2 fruit fly cellular contexts compared by ENCODE assay signal in the genomic region with DNA sequence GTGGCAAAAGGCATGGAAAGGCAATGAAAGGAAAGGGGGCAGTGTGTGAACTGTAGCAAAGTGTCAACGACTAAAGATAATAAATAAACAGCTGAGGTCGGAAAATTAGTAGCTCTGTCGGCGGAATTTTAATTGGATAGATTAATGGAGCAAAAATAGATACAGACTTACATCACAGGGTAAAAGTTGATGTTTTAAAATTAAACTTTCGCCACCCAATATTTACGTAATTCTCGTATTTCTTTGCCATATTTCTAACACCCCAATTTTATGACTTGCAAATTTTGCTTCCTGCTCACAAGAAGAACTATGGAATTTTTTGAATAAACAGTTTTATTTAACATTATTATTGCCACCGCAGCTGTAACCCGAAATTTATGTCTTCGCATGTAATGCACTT.
TF ChIP-seq lines count a peak whose summit lies in the region.

No protein-coding gene starts in this region.

TF ChIP-seq in whole organism, embryonic, 481 proteins besides CTCF, POLR2A, EP300 and RAD21 (continued from another document and continues in another):
- TF ChIP-seq CG17385 (GFP tag; optimal IDR thresholded peaks at IDR 0.05; lab: Kevin White, UChicago) = peak; percentile 15
- no peak for TF ChIP-seq CG14860 (GFP tag; IDR thresholded peaks at IDR 0.05; lab: Robert Waterston, UW; ENCODE audit: partially characterized antibody)
- peak; percentile 17 for TF ChIP-seq CG2678 (tag; optimal IDR thresholded peaks at IDR 0.05; lab: Kevin White, UChicago)
- TF ChIP-seq schlank (tag; optimal IDR thresholded peaks at IDR 0.05; lab: Kevin White, UChicago) = no peak
- TF ChIP-seq CG14014 (GFP tag; IDR thresholded peaks at IDR 0.05; lab: Robert Waterston, UW) = no peak
- peak; percentile 48 for TF ChIP-seq dmrt11E (tag; optimal IDR thresholded peaks at IDR 0.05; lab: Kevin White, UChicago)
- TF ChIP-seq CG33213 (GFP tag; optimal IDR thresholded peaks at IDR 0.05; lab: Kevin White, UChicago) = no peak
- TF ChIP-seq tin (GFP tag; optimal IDR thresholded peaks at IDR 0.05; lab: Kevin White, UChicago) = no peak
- no peak for TF ChIP-seq Bgb (GFP tag; IDR thresholded peaks at IDR 0.05; lab: Robert Waterston, UW; ENCODE audit: partially characterized antibody)
- no peak for TF ChIP-seq CG6272 (GFP tag; IDR thresholded peaks at IDR 0.05; lab: Robert Waterston, UW)
- TF ChIP-seq CkIIα-i1 (GFP tag; IDR thresholded peaks at IDR 0.05; lab: Robert Waterston, UW) = no peak
- TF ChIP-seq gce (GFP tag; IDR thresholded peaks at IDR 0.05; lab: Robert Waterston, UW) = no peak
- peak; percentile 50; the same call in 1 of the 2 replicates for TF ChIP-seq slbo (GFP tag; IDR thresholded peaks at IDR 0.05; lab: Robert Waterston, UW)
- TF ChIP-seq NfI (GFP tag; optimal IDR thresholded peaks at IDR 0.05; lab: Kevin White, UChicago) = no peak
- no peak for TF ChIP-seq CG10267 (tag; optimal IDR thresholded peaks at IDR 0.05; lab: Kevin White, UChicago)
- TF ChIP-seq CoRest (tag; optimal IDR thresholded peaks at IDR 0.05; lab: Kevin White, UChicago) = peak; percentile 41
- peak; percentile 13 for TF ChIP-seq NK7.1 (GFP tag; optimal IDR thresholded peaks at IDR 0.05; lab: Kevin White, UChicago)
- TF ChIP-seq cg (GFP tag; optimal IDR thresholded peaks at IDR 0.05; lab: Kevin White, UChicago) = no peak
- TF ChIP-seq CG1529 (GFP tag; optimal IDR thresholded peaks at IDR 0.05; lab: Kevin White, UChicago) = no peak
- no peak for TF ChIP-seq CG6791 (GFP tag; IDR thresholded peaks at IDR 0.05; lab: Robert Waterston, UW; ENCODE audit: partially characterized antibody)
- no peak for TF ChIP-seq HHEX (GFP tag; optimal IDR thresholded peaks at IDR 0.05; lab: Kevin White, UChicago)
- peak; percentile 50 for TF ChIP-seq nmo (GFP tag; optimal IDR thresholded peaks at IDR 0.05; lab: Kevin White, UChicago)
- no peak for TF ChIP-seq CG1024 (GFP tag; IDR thresholded peaks at IDR 0.05; lab: Robert Waterston, UW)
- no peak for TF ChIP-seq Mes4 (GFP tag; optimal IDR thresholded peaks at IDR 0.05; lab: Kevin White, UChicago)
- TF ChIP-seq HmgD (GFP tag; optimal IDR thresholded peaks at IDR 0.05; lab: Kevin White, UChicago) = no peak
- 0 out of 2 replicates have a peak, but pooled peaks have one; percentile 5 for TF ChIP-seq Ada2b (GFP tag; IDR thresholded peaks at IDR 0.05; lab: Robert Waterston, UW)
- no peak for TF ChIP-seq slp2 (GFP tag; optimal IDR thresholded peaks at IDR 0.05; lab: Kevin White, UChicago)
- TF ChIP-seq emc (GFP tag; optimal IDR thresholded peaks at IDR 0.05; lab: Kevin White, UChicago) = no peak
- TF ChIP-seq eyg (GFP tag; optimal IDR thresholded peaks at IDR 0.05; lab: Kevin White, UChicago) = no peak
- TF ChIP-seq CG10979 (tag; optimal IDR thresholded peaks at IDR 0.05; lab: Kevin White, UChicago) = peak; percentile 2
- TF ChIP-seq gcm2 (GFP tag; optimal IDR thresholded peaks at IDR 0.05; lab: Kevin White, UChicago) = no peak
- peak; percentile 38 for TF ChIP-seq CG12391 (tag; optimal IDR thresholded peaks at IDR 0.05; lab: Kevin White, UChicago)
- no peak for TF ChIP-seq CG13624 (GFP tag; optimal IDR thresholded peaks at IDR 0.05; lab: Kevin White, UChicago)
- no peak for TF ChIP-seq CG7271 (tag; optimal IDR thresholded peaks at IDR 0.05; lab: Kevin White, UChicago)
- TF ChIP-seq gcm (GFP tag; optimal IDR thresholded peaks at IDR 0.05; lab: Kevin White, UChicago) = no peak
- TF ChIP-seq CG18011 (GFP tag; optimal IDR thresholded peaks at IDR 0.05; lab: Kevin White, UChicago) = no peak
- TF ChIP-seq mld (GFP tag; IDR thresholded peaks at IDR 0.05; lab: Robert Waterston, UW; ENCODE audit: partially characterized antibody) = no peak
- 0 out of 3 replicates have a peak, but pooled peaks have one; percentile 17 for TF ChIP-seq CG11695 (GFP tag; IDR thresholded peaks at IDR 0.05; lab: Robert Waterston, UW)
- peak; percentile 19 for TF ChIP-seq CG9727 (GFP tag; optimal IDR thresholded peaks at IDR 0.05; lab: Kevin White, UChicago)
- peak; percentile 15 for TF ChIP-seq CG7556 (GFP tag; optimal IDR thresholded peaks at IDR 0.05; lab: Kevin White, UChicago)
- TF ChIP-seq Optix (GFP tag; IDR thresholded peaks at IDR 0.05; lab: Robert Waterston, UW) = no peak
- no peak for TF ChIP-seq bcd (GFP tag; optimal IDR thresholded peaks at IDR 0.05; lab: Kevin White, UChicago)
- peak; percentile 32 for TF ChIP-seq grau (tag; optimal IDR thresholded peaks at IDR 0.05; lab: Kevin White, UChicago)
- no peak for TF ChIP-seq sob (GFP tag; IDR thresholded peaks at IDR 0.05; lab: Robert Waterston, UW)
- TF ChIP-seq CG7839 (tag; optimal IDR thresholded peaks at IDR 0.05; lab: Kevin White, UChicago) = peak; percentile 23
- TF ChIP-seq ranshi (GFP tag; IDR thresholded peaks at IDR 0.05; lab: Robert Waterston, UW) = no peak
- 0 out of 3 replicates have a peak, but pooled peaks have one; percentile 31 for TF ChIP-seq ci (GFP tag; IDR thresholded peaks at IDR 0.05; lab: Robert Waterston, UW)
- TF ChIP-seq Max (GFP tag; optimal IDR thresholded peaks at IDR 0.05; lab: Kevin White, UChicago) = no peak
- peak; percentile 32; the same call in 1 of the 2 replicates for TF ChIP-seq Ptx1 (GFP tag; IDR thresholded peaks at IDR 0.05; lab: Robert Waterston, UW)
- TF ChIP-seq CHES-1-like (GFP tag; optimal IDR thresholded peaks at IDR 0.05; lab: Kevin White, UChicago) = no peak
- TF ChIP-seq grn (GFP tag; optimal IDR thresholded peaks at IDR 0.05; lab: Kevin White, UChicago) = no peak
- no peak for TF ChIP-seq kay (GFP tag; optimal IDR thresholded peaks at IDR 0.05; lab: Kevin White, UChicago)
- TF ChIP-seq CG10959 (GFP tag; IDR thresholded peaks at IDR 0.05; lab: Robert Waterston, UW) = no peak
- no peak for TF ChIP-seq CG9215 (GFP tag; IDR thresholded peaks at IDR 0.05; lab: Robert Waterston, UW)
- TF ChIP-seq Antp (GFP tag; optimal IDR thresholded peaks at IDR 0.05; lab: Kevin White, UChicago) = peak; percentile 2
- no peak for TF ChIP-seq CG6765 (GFP tag; optimal IDR thresholded peaks at IDR 0.05; lab: Kevin White, UChicago)
- no peak for TF ChIP-seq CG10147 (GFP tag; optimal IDR thresholded peaks at IDR 0.05; lab: Kevin White, UChicago)
- TF ChIP-seq Poxn (GFP tag; IDR thresholded peaks at IDR 0.05; lab: Robert Waterston, UW) = no peak
- no peak for TF ChIP-seq CG31441 (GFP tag; IDR thresholded peaks at IDR 0.05; lab: Robert Waterston, UW)
- peak; percentile 27 for TF ChIP-seq PHDP (tag; optimal IDR thresholded peaks at IDR 0.05; lab: Kevin White, UChicago)
- no peak for TF ChIP-seq CG17361 (GFP tag; IDR thresholded peaks at IDR 0.05; lab: Robert Waterston, UW)
- peak; percentile 49 for TF ChIP-seq CG11504 (tag; optimal IDR thresholded peaks at IDR 0.05; lab: Kevin White, UChicago)
- TF ChIP-seq ab (GFP tag; optimal IDR thresholded peaks at IDR 0.05; lab: Kevin White, UChicago) = no peak
- peak; percentile 27 for TF ChIP-seq Ets65A (GFP tag; lab: Kevin White, UChicago)
- no peak for TF ChIP-seq cas (GFP tag; IDR thresholded peaks at IDR 0.05; lab: Robert Waterston, UW)

TF ChIP-seq in whole organism, prepupa, 60 proteins besides CTCF, POLR2A, EP300 and RAD21 (continued from another document):
- TF ChIP-seq CG11902 (GFP tag; optimal IDR thresholded peaks at IDR 0.05; lab: Kevin White, UChicago) (no peak), Hr38 (GFP tag; optimal IDR thresholded peaks at IDR 0.05; lab: Kevin White, UChicago) (no peak), Sox102F (GFP tag; optimal IDR thresholded peaks at IDR 0.05; lab: Kevin White, UChicago) (peak; percentile 38), CG6163 (GFP tag; IDR thresholded peaks at IDR 0.05; lab: Robert Waterston, UW) (no peak), CG6276 (GFP tag; optimal IDR thresholded peaks at IDR 0.05; lab: Kevin White, UChicago) (no peak), Ets21C (GFP tag; optimal IDR thresholded peaks at IDR 0.05; lab: Kevin White, UChicago) (peak; percentile 2), CG6854 (GFP tag; optimal IDR thresholded peaks at IDR 0.05; lab: Kevin White, UChicago) (no peak), CG11762 (GFP tag; optimal IDR thresholded peaks at IDR 0.05; lab: Kevin White, UChicago; ENCODE audit: insufficient read depth) (no peak), CG15336 (GFP tag; IDR thresholded peaks at IDR 0.05; lab: Robert Waterston, UW) (no peak), CG8319 (GFP tag; optimal IDR thresholded peaks at IDR 0.05; lab: Kevin White, UChicago) (no peak), net (GFP tag; optimal IDR thresholded peaks at IDR 0.05; lab: Kevin White, UChicago) (no peak), CG3032 (tag; optimal IDR thresholded peaks at IDR 0.05; lab: Kevin White, UChicago) (no peak), fkh (GFP tag; optimal IDR thresholded peaks at IDR 0.05; lab: Kevin White, UChicago) (no peak), Sox15 (GFP tag; optimal IDR thresholded peaks at IDR 0.05; lab: Kevin White, UChicago) (no peak), CG1621 (tag; optimal IDR thresholded peaks at IDR 0.05; lab: Kevin White, UChicago) (no peak), CG10669 (GFP tag; optimal IDR thresholded peaks at IDR 0.05; lab: Kevin White, UChicago) (no peak), cyc (GFP tag; optimal IDR thresholded peaks at IDR 0.05; lab: Kevin White, UChicago) (peak; percentile 1), Hr4 (GFP tag; optimal IDR thresholded peaks at IDR 0.05; lab: Kevin White, UChicago) (peak; percentile 23), Eip93F (GFP tag; optimal IDR thresholded peaks at IDR 0.05; lab: Kevin White, UChicago) (no peak), esn (GFP tag; optimal IDR thresholded peaks at IDR 0.05; lab: Kevin White, UChicago) (peak; percentile 51), ss (GFP tag; optimal IDR thresholded peaks at IDR 0.05; lab: Kevin White, UChicago) (no peak), salr (GFP tag; optimal IDR thresholded peaks at IDR 0.05; lab: Kevin White, UChicago) (no peak), Ets96B (tag; optimal IDR thresholded peaks at IDR 0.05; lab: Kevin White, UChicago) (no peak), CG11294 (GFP tag; IDR thresholded peaks at IDR 0.05; lab: Robert Waterston, UW) (no peak), achi (GFP tag; optimal IDR thresholded peaks at IDR 0.05; lab: Kevin White, UChicago) (no peak), CG8119 (GFP tag; IDR thresholded peaks at IDR 0.05; lab: Robert Waterston, UW) (peak; percentile 45; the same call in 2 of the 3 replicates), Hr39 (GFP tag; optimal IDR thresholded peaks at IDR 0.05; lab: Kevin White, UChicago) (peak; percentile 58), CG4318 (GFP tag; optimal IDR thresholded peaks at IDR 0.05; lab: Kevin White, UChicago) (no peak)
